Fruit fly (Drosophila melanogaster): ENCODE data around the gene Iru.

The Iru gene

dm6 chr3R:8992928-8993579 is 13.2 kb upstream of the Iru start, which contains the start of gene CG11975:
CG11975 (plus strand) TSS chr3R:8993253.
- TF ChIP-seq net (GFP tag; optimal IDR thresholded peaks at IDR 0.05): peak; percentile 47
- peak; percentile 15; the same call in 1 of the 3 replicates for TF ChIP-seq eg (GFP tag; IDR thresholded peaks at IDR 0.05)
- TF ChIP-seq Hr39 (GFP tag; optimal IDR thresholded peaks at IDR 0.05): peak; percentile 72
- TF ChIP-seq Gug (GFP tag; IDR thresholded peaks at IDR 0.05): 0 out of 2 replicates have a peak, but pooled peaks have one; percentile 33
- peak; percentile 56 for TF ChIP-seq Lpt (GFP tag; optimal IDR thresholded peaks at IDR 0.05)
- no peak for TF ChIP-seq spab (GFP tag; optimal IDR thresholded peaks at IDR 0.05)
- TF ChIP-seq CG11902 (GFP tag; optimal IDR thresholded peaks at IDR 0.05): peak; percentile 36
- 0 out of 2 replicates have a peak, but pooled peaks have one; percentile 21 for TF ChIP-seq CG11294 (GFP tag; IDR thresholded peaks at IDR 0.05)
- peak; percentile 73 for TF ChIP-seq CG31627 (GFP tag; optimal IDR thresholded peaks at IDR 0.05)
- TF ChIP-seq CG6276 (GFP tag; optimal IDR thresholded peaks at IDR 0.05): no peak
- TF ChIP-seq CG32006 (GFP tag; optimal IDR thresholded peaks at IDR 0.05): no peak
- TF ChIP-seq CG8319 (GFP tag; optimal IDR thresholded peaks at IDR 0.05): peak; percentile 52
- no peak for TF ChIP-seq CG6808 (GFP tag; optimal IDR thresholded peaks at IDR 0.05)
- TF ChIP-seq cyc (GFP tag; optimal IDR thresholded peaks at IDR 0.05): peak; percentile 79
- TF ChIP-seq CG11762 (GFP tag; optimal IDR thresholded peaks at IDR 0.05; ENCODE audit: insufficient read depth): no peak
- no peak for TF ChIP-seq Met (GFP tag; optimal IDR thresholded peaks at IDR 0.05)
- TF ChIP-seq CG3919 (GFP tag; optimal IDR thresholded peaks at IDR 0.05): no peak
- peak; percentile 90 for TF ChIP-seq svp (GFP tag)
- TF ChIP-seq CG15336 (GFP tag; IDR thresholded peaks at IDR 0.05): no peak
- TF ChIP-seq ss (GFP tag; optimal IDR thresholded peaks at IDR 0.05): no peak
- TF ChIP-seq CG10631 (GFP tag; optimal IDR thresholded peaks at IDR 0.05): peak; percentile 77
- TF ChIP-seq salr (GFP tag; optimal IDR thresholded peaks at IDR 0.05): peak in 1 of 2 experiments; percentile 34
- TF ChIP-seq CG9139 (GFP tag; optimal IDR thresholded peaks at IDR 0.05): no peak
- peak; percentile 53 for TF ChIP-seq Sox15 (GFP tag; optimal IDR thresholded peaks at IDR 0.05)
- no peak for TF ChIP-seq dsx (GFP tag; optimal IDR thresholded peaks at IDR 0.05; ENCODE audit: poor library complexity, severe bottlenecking)
- peak; percentile 56 for TF ChIP-seq fd59A (GFP tag; optimal IDR thresholded peaks at IDR 0.05)
- TF ChIP-seq CG6792 (GFP tag; optimal IDR thresholded peaks at IDR 0.05): peak; percentile 58
- TF ChIP-seq CG7368 (GFP tag; optimal IDR thresholded peaks at IDR 0.05): peak; percentile 42
- TF ChIP-seq dac (GFP tag; optimal IDR thresholded peaks at IDR 0.05): no peak
- no peak for TF ChIP-seq Eip75B (GFP tag; optimal IDR thresholded peaks at IDR 0.05)
- TF ChIP-seq Hr4 (GFP tag; optimal IDR thresholded peaks at IDR 0.05): no peak
- TF ChIP-seq CG1621 (tag; optimal IDR thresholded peaks at IDR 0.05): no peak
- peak; percentile 87 for TF ChIP-seq Eip78C (GFP tag)
- TF ChIP-seq achi (GFP tag; optimal IDR thresholded peaks at IDR 0.05): peak; percentile 69
- TF ChIP-seq CG4318 (GFP tag; optimal IDR thresholded peaks at IDR 0.05): no peak
- peak; percentile 85 for TF ChIP-seq lz (GFP tag; optimal IDR thresholded peaks at IDR 0.05)
- no peak for TF ChIP-seq CG8632 (GFP tag; optimal IDR thresholded peaks at IDR 0.05)
- TF ChIP-seq Hr38 (GFP tag; optimal IDR thresholded peaks at IDR 0.05): no peak
- peak; percentile 46; the same call in 2 of the 3 replicates for TF ChIP-seq CG6163 (GFP tag; IDR thresholded peaks at IDR 0.05)
- TF ChIP-seq Smox (GFP tag; optimal IDR thresholded peaks at IDR 0.05): no peak
- TF ChIP-seq OdsH (GFP tag; optimal IDR thresholded peaks at IDR 0.05): peak; percentile 82
- TF ChIP-seq fkh (GFP tag; optimal IDR thresholded peaks at IDR 0.05): no peak
- peak; percentile 89 for TF ChIP-seq Sox14 (GFP tag; optimal IDR thresholded peaks at IDR 0.05)
- peak; percentile 65 for TF ChIP-seq CG3032 (tag; optimal IDR thresholded peaks at IDR 0.05)
- no peak for TF ChIP-seq CG10669 (GFP tag; optimal IDR thresholded peaks at IDR 0.05)
- no peak for TF ChIP-seq Ets21C (GFP tag; optimal IDR thresholded peaks at IDR 0.05)
- no peak for TF ChIP-seq Blimp-1 (GFP tag; optimal IDR thresholded peaks at IDR 0.05)
- peak; percentile 84 for TF ChIP-seq esn (GFP tag; optimal IDR thresholded peaks at IDR 0.05)
- TF ChIP-seq pdm3 (GFP tag; optimal IDR thresholded peaks at IDR 0.05): no peak
- TF ChIP-seq vri (GFP tag; optimal IDR thresholded peaks at IDR 0.05): no peak
- no peak for TF ChIP-seq CG6854 (GFP tag; optimal IDR thresholded peaks at IDR 0.05)
